Fruit fly (Drosophila melanogaster) whole organism, embryonic: ENCODE results near the gene CG17376.

Experiments
- ATbp ChIP-seq: fragments of 200-800 bp; sonication (Bioruptor generic); optimal IDR thresholded peaks from 2 replicates; lab custom pipeline; 2017; ENCODE audit warnings: missing biosample characterization, mild to moderate bottlenecking, missing genetic modification characterization, missing genetic modification reagents
- Ada2b ChIP-seq: fragments of 200-800 bp; sonication (Bioruptor generic); IDR thresholded peaks from 2 replicates; pipeline ENCODE4 v1.3.6; 2022; ENCODE audit warnings: missing biosample characterization, missing genetic modification characterization
- Aef1 ChIP-seq: fragments of 200-800 bp; sonication (Bioruptor generic); IDR thresholded peaks from 3 replicates; pipeline ENCODE4 v1.3.6; 2022; ENCODE audit warnings: missing biosample characterization, missing genetic modification characterization
- B-H2 ChIP-seq: fragments of 200-800 bp; sonication (Bioruptor generic); optimal IDR thresholded peaks from 2 replicates; lab custom pipeline; 2018; ENCODE audit warnings: missing biosample characterization, mild to moderate bottlenecking, missing genetic modification characterization
- CG10274 ChIP-seq: fragments of 200-800 bp; sonication (Bioruptor generic); optimal IDR thresholded peaks from 3 replicates; lab custom pipeline; 2017; ENCODE audit warnings: missing biosample characterization, mild to moderate bottlenecking, missing genetic modification characterization
- CG11085 ChIP-seq: fragments of 200-800 bp; sonication (Bioruptor generic); IDR thresholded peaks from 2 replicates; pipeline ENCODE4 v1.3.6; 2022; ENCODE audit warnings: missing biosample characterization, missing genetic modification characterization
- CG13296 ChIP-seq: fragments of 200-800 bp; sonication (Bioruptor generic); optimal IDR thresholded peaks from 3 replicates; lab custom pipeline; 2018; ENCODE audit warnings: missing biosample characterization, mild to moderate bottlenecking, missing genetic modification characterization
- CG17612 ChIP-seq: fragments of 200-800 bp; sonication (Bioruptor generic); IDR thresholded peaks from 2 replicates; pipeline ENCODE4 v1.3.6; 2022; ENCODE audit warnings: missing biosample characterization, missing genetic modification characterization
- CG18011 ChIP-seq: fragments of 200-800 bp; sonication (Bioruptor generic); optimal IDR thresholded peaks from 2 replicates; lab custom pipeline; 2017; ENCODE audit warnings: missing biosample characterization, missing genetic modification characterization, mild to moderate bottlenecking, moderate library complexity, missing genotype
- CG4360 ChIP-seq: fragments of 200-800 bp; sonication (Bioruptor generic); IDR thresholded peaks from 2 replicates; pipeline ENCODE4 v1.3.6; 2022; ENCODE audit warnings: missing biosample characterization, missing genetic modification characterization
- CG5953 ChIP-seq: fragments of 200-800 bp; sonication (Bioruptor generic); IDR thresholded peaks from 2 replicates; pipeline ENCODE4 v1.3.6; 2022; ENCODE audit warnings: missing biosample characterization, missing genetic modification characterization
- CG8290 ChIP-seq, 3 experiments: fragments of 200-800 bp; sonication (Bioruptor generic); optimal IDR thresholded peaks; 2 replicates each; lab custom pipeline; 2016 to 2019; ENCODE audit warnings: missing biosample characterization in 3 of 3, missing genetic modification characterization in 3 of 3, mild to moderate bottlenecking in 2 of 3, moderate library complexity in 1 of 3
- CoRest ChIP-seq: fragments of 200-800 bp; sonication (Bioruptor generic); optimal IDR thresholded peaks from 3 replicates; lab custom pipeline; 2018; ENCODE audit warnings: missing biosample characterization, mild to moderate bottlenecking, missing genetic modification characterization, moderate library complexity
- D ChIP-seq, 2 experiments: fragments of 200-800 bp in 1 of 2; fragments of >200 bp in 1 of 2; sonication (Bioruptor generic) in 1 of 2; optimal IDR thresholded peaks; 2 replicates in 1 of 2; 3 replicates in 1 of 2; lab custom pipeline; 2017; ENCODE audit warnings: mild to moderate bottlenecking in 1 of 2, missing biosample characterization in 1 of 2, missing genetic modification characterization in 1 of 2, missing genetic modification reagents in 1 of 2
- D19A ChIP-seq: fragments of 200-800 bp; optimal IDR thresholded peaks from 3 replicates; lab custom pipeline; 2019; ENCODE audit warnings: missing biosample characterization, mild to moderate bottlenecking, missing genetic modification characterization, moderate library complexity
- Drgx ChIP-seq: fragments of 200-800 bp; sonication (Bioruptor generic); IDR thresholded peaks from 2 replicates; pipeline ENCODE4 v1.3.6; 2022; ENCODE audit warnings: missing biosample characterization, missing genetic modification characterization
- Gsc ChIP-seq: fragments of 200-800 bp; sonication (Bioruptor generic); IDR thresholded peaks from 2 replicates; pipeline ENCODE4 v1.3.6; 2022; ENCODE audit warnings: missing biosample characterization, missing genetic modification characterization
- Hmr ChIP-seq: fragments of 200-800 bp; sonication (Bioruptor generic); optimal IDR thresholded peaks from 3 replicates; lab custom pipeline; 2017; ENCODE audit warnings: mild to moderate bottlenecking, missing biosample characterization, missing genetic modification reagents, missing genetic modification characterization
- Hr3 ChIP-seq: fragments of 200-800 bp; sonication (Bioruptor generic); optimal IDR thresholded peaks from 3 replicates; lab custom pipeline; 2016; ENCODE audit warnings: missing biosample characterization, missing genetic modification characterization
- Hsf ChIP-seq: fragments of 200-800 bp; sonication (Bioruptor generic); optimal IDR thresholded peaks from 3 replicates; lab custom pipeline; 2016; ENCODE audit warnings: missing biosample characterization, missing genetic modification characterization
- Jarid2 ChIP-seq: fragments of 200-800 bp; sonication (Bioruptor generic); optimal IDR thresholded peaks from 3 replicates; lab custom pipeline; 2017; ENCODE audit warnings: mild to moderate bottlenecking, missing biosample characterization, missing genetic modification reagents, missing genetic modification characterization
- Lpt ChIP-seq: fragments of >200 bp; optimal IDR thresholded peaks from 2 replicates; lab custom pipeline; 2018; ENCODE audit warnings: missing biosample characterization, missing genetic modification characterization
- Max ChIP-seq: fragments of 200-800 bp; sonication (Bioruptor generic); optimal IDR thresholded peaks from 2 replicates; lab custom pipeline; 2016; ENCODE audit warnings: missing biosample characterization, mild to moderate bottlenecking, missing genetic modification characterization
- Med ChIP-seq: fragments of 200-800 bp; sonication (Bioruptor generic); peaks from one replicate; lab custom pipeline; 2016; ENCODE audit warnings: missing biosample characterization, missing genetic modification characterization, mild to moderate bottlenecking, inconsistent platforms, moderate library complexity
- Meics ChIP-seq: fragments of 200-800 bp; sonication (Bioruptor generic); optimal IDR thresholded peaks from 2 replicates; lab custom pipeline; 2017; ENCODE audit warnings: missing biosample characterization, mild to moderate bottlenecking, missing genetic modification characterization
- Neu2 ChIP-seq: fragments of 200-800 bp; sonication (Bioruptor generic); optimal IDR thresholded peaks from 3 replicates; lab custom pipeline; 2016; ENCODE audit warnings: missing biosample characterization, missing genetic modification characterization, borderline replicate concordance
- Sox102F ChIP-seq: fragments of 200-800 bp; sonication (Bioruptor generic); optimal IDR thresholded peaks from 2 replicates; lab custom pipeline; 2018; ENCODE audit warnings: missing biosample characterization, mild to moderate bottlenecking, missing genetic modification characterization, moderate library complexity
- Tbp ChIP-seq: fragments of >200 bp; optimal IDR thresholded peaks from 2 replicates; lab custom pipeline; 2018; ENCODE audit warnings: missing biosample characterization, missing genetic modification characterization
- YL-1 ChIP-seq: fragments of 200-800 bp; sonication (Bioruptor generic); optimal IDR thresholded peaks from 3 replicates; lab custom pipeline; 2017; ENCODE audit warnings: missing biosample characterization, mild to moderate bottlenecking, missing genetic modification characterization
- bab2 ChIP-seq: fragments of 200-800 bp; sonication (Bioruptor generic); optimal IDR thresholded peaks from 2 replicates; lab custom pipeline; 2016; ENCODE audit warnings: missing biosample characterization, missing genetic modification characterization
- dati ChIP-seq: fragments of 200-800 bp; sonication (Bioruptor generic); IDR thresholded peaks from 2 replicates; pipeline ENCODE4 v1.3.6; 2022; ENCODE audit warnings: missing biosample characterization, missing genetic modification characterization
- fd102C ChIP-seq: fragments of 200-800 bp; sonication (Bioruptor generic); optimal IDR thresholded peaks from 2 replicates; lab custom pipeline; 2018; ENCODE audit warnings: missing biosample characterization, mild to moderate bottlenecking, missing genetic modification characterization, moderate library complexity
- fd96Cb ChIP-seq: fragments of 200-800 bp; sonication (Bioruptor generic); optimal IDR thresholded peaks from 2 replicates; lab custom pipeline; 2018; ENCODE audit warnings: missing biosample characterization, mild to moderate bottlenecking, missing genetic modification characterization, moderate library complexity
- gcm ChIP-seq: fragments of 200-800 bp; sonication (Bioruptor generic); optimal IDR thresholded peaks from 2 replicates; lab custom pipeline; 2019; ENCODE audit warnings: missing biosample characterization, mild to moderate bottlenecking, missing genetic modification characterization, moderate library complexity
- hb ChIP-seq: fragments of 200-800 bp; sonication (Bioruptor generic); IDR thresholded peaks from 3 replicates; pipeline ENCODE4 v1.3.6; 2022; ENCODE audit warnings: missing biosample characterization, missing genetic modification characterization; ENCODE audit not compliant: partially characterized antibody
- jigr1 ChIP-seq: fragments of 200-800 bp; sonication (Bioruptor generic); IDR thresholded peaks from 3 replicates; pipeline ENCODE4 v1.3.6; 2022; ENCODE audit warnings: missing biosample characterization, missing genetic modification characterization
- lilli ChIP-seq: fragments of 200-800 bp; sonication (Bioruptor generic); optimal IDR thresholded peaks from 3 replicates; lab custom pipeline; 2016; ENCODE audit warnings: missing biosample characterization, missing genetic modification characterization
- odd ChIP-seq: fragments of 200-800 bp; sonication (Bioruptor generic); optimal IDR thresholded peaks from 2 replicates; lab custom pipeline; 2017; ENCODE audit warnings: missing biosample characterization, mild to moderate bottlenecking, missing genetic modification characterization
- onecut ChIP-seq: fragments of 200-800 bp; sonication (Bioruptor generic); IDR thresholded peaks from 2 replicates; pipeline ENCODE4 v1.3.6; 2022; ENCODE audit warnings: missing biosample characterization, missing genetic modification characterization
- otp ChIP-seq: fragments of 200-800 bp; sonication (Bioruptor generic); IDR thresholded peaks from 3 replicates; pipeline ENCODE4, ENCODE4 v1.3.6; 2022; ENCODE audit warnings: missing biosample characterization, missing genetic modification characterization
- pros ChIP-seq: fragments of 200-800 bp; sonication (Bioruptor generic); optimal IDR thresholded peaks from 3 replicates; lab custom pipeline; 2019; ENCODE audit warnings: missing biosample characterization, mild to moderate bottlenecking, missing genetic modification characterization, moderate library complexity
- sd ChIP-seq: fragments of 200-800 bp; sonication (Bioruptor generic); optimal IDR thresholded peaks from 3 replicates; lab custom pipeline; 2018; ENCODE audit warnings: missing biosample characterization, mild to moderate bottlenecking, missing genetic modification characterization, moderate library complexity
- sens ChIP-seq: fragments of 200-800 bp; sonication (Bioruptor generic); peaks from one replicate; lab custom pipeline; 2016; ENCODE audit warnings: missing biosample characterization, missing genetic modification characterization
- seq ChIP-seq: fragments of 200-800 bp; sonication (Bioruptor generic); IDR thresholded peaks from 2 replicates; pipeline ENCODE4 v1.3.6; 2022; ENCODE audit warnings: missing biosample characterization, missing genetic modification characterization
- so ChIP-seq: fragments of 200-800 bp; sonication (Bioruptor generic); IDR thresholded peaks from 3 replicates; pipeline ENCODE4 v1.3.6; 2022; ENCODE audit warnings: missing biosample characterization, missing genetic modification characterization
- sug ChIP-seq: fragments of 200-800 bp; optimal IDR thresholded peaks from 2 replicates; lab custom pipeline; 2019; ENCODE audit warnings: missing biosample characterization, mild to moderate bottlenecking, missing genetic modification characterization, moderate library complexity
- tio ChIP-seq: fragments of 200-800 bp; sonication (Bioruptor generic); optimal IDR thresholded peaks from 2 replicates; lab custom pipeline; 2017; ENCODE audit warnings: missing biosample characterization, missing genetic modification characterization, inconsistent platforms

Gene CG17376

DNA sequence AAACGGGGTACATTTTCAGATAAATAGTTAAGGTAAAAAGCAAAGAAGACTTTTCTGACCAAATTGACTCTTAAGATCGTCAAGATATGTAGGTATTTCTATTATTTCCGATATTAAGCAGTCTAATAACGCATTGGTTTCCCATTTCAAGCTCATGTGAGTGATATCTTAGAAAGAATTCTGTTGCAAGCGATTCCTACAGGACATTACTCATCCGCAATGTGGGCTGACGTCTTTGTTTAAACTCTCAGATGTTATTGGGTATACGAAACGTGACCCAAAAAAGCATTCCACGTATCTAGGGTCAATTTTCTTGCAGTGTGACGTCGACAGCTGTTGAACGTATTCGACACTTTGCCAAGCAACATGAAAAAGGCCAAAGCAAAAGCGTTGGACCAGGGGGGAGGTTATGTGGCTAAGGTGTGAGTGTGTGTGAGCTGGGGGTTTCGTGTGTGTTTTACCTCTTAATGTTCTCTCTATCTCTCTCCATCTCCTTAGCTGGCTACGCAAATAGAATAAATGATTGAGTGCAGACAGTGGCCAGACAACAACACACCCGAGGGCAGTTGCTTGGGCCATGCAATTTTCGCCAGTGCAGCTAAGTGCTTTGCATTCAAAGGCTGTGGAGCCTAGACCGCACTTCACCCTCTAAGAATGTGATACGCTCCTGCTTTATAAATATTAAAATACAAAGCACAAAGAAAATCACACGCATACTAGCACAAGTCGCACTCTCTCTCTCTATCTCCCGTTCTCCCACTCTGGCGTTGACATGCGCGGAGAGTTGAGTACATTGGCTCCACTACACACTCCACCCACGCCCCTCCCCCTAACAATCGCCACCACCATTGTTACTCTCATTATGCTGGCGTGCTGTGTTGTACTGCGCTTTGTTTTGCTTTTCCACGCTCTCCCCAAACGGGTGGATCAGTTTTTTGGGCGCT, 13.4 kb downstream of the CG17376 start (continued):
- TF ChIP-seq Aef1 (GFP tag; lab: Robert Waterston, UW) (peak; percentile 85), Med (GFP tag; lab: Kevin White, UChicago) (peak; percentile 98), Meics (peak; percentile 97), CG5953 (GFP tag; lab: Robert Waterston, UW) (peak; percentile 70), Hsf (peak; percentile 97), B-H2 (GFP tag; lab: Kevin White, UChicago) (peak; percentile 70), ATbp (GFP tag; lab: Kevin White, UChicago) (peak; percentile 90), D (optimal IDR thresholded peaks at IDR 0.05; lab: Kevin White, UChicago) (no peak), D (GFP tag; optimal IDR thresholded peaks at IDR 0.05; lab: Kevin White, UChicago) (peak; percentile 97), Tbp (GFP tag; lab: Kevin White, UChicago) (no peak), Gsc (GFP tag; lab: Robert Waterston, UW) (peak; percentile 50), Lpt (GFP tag; lab: Kevin White, UChicago) (no peak), Sox102F (GFP tag; lab: Kevin White, UChicago) (peak; percentile 92), lilli (peak; percentile 95), sens (GFP tag; lab: Kevin White, UChicago) (peak; percentile 100), CG18011 (GFP tag; lab: Kevin White, UChicago) (peak; percentile 84), tio (peak; percentile 98), CG10274 (GFP tag; lab: Kevin White, UChicago) (peak; percentile 90), onecut (peak; percentile 68), fd96Cb (tag; lab: Kevin White, UChicago) (peak; percentile 95), CG11085 (GFP tag; lab: Robert Waterston, UW) (peak; percentile 66), Ada2b (peak; percentile 83), YL-1 (peak; percentile 79), otp (GFP tag; lab: Robert Waterston, UW) (peak; percentile 42; the same call in 2 of the 3 replicates), hb (no peak), CG17612 (GFP tag; lab: Robert Waterston, UW) (peak; percentile 77), fd102C (GFP tag; lab: Kevin White, UChicago) (no peak), gcm (GFP tag; lab: Kevin White, UChicago) (peak; percentile 86), Max (GFP tag; lab: Kevin White, UChicago) (peak; percentile 93), CG4360 (GFP tag; lab: Robert Waterston, UW) (peak; percentile 41; the same call in 1 of the 2 replicates), pros (GFP tag; lab: Kevin White, UChicago) (peak; percentile 89), D19A (tag; lab: Kevin White, UChicago) (peak; percentile 91), so (peak; percentile 82; the same call in 2 of the 3 replicates), jigr1 (peak; percentile 89), dati (GFP tag; lab: Robert Waterston, UW) (peak; percentile 64), CG8290 (GFP tag; optimal IDR thresholded peaks at IDR 0.05; lab: Kevin White, UChicago) (peak; percentile 92), CG8290 (tag; optimal IDR thresholded peaks at IDR 0.05; lab: Kevin White, UChicago) (peak; percentile 66 to 89), sug (tag; lab: Kevin White, UChicago) (peak; percentile 95), Neu2 (GFP tag; lab: Kevin White, UChicago) (peak; percentile 88), CG13296 (GFP tag; lab: Kevin White, UChicago) (peak; percentile 93), odd (GFP tag; lab: Kevin White, UChicago) (peak; percentile 96), bab2 (GFP tag; lab: Kevin White, UChicago) (peak; percentile 96), Jarid2 (GFP tag; lab: Kevin White, UChicago) (peak; percentile 5), Hr3 (GFP tag; lab: Kevin White, UChicago) (peak; percentile 97), Hmr (GFP tag; lab: Kevin White, UChicago) (peak; percentile 96), seq (GFP tag; lab: Robert Waterston, UW) (peak; percentile 89), Drgx (peak; percentile 87), sd (tag; lab: Kevin White, UChicago) (peak; percentile 78), CoRest (peak; percentile 99)
